Fruit fly (Drosophila melanogaster) whole organism, embryonic: Measurements from ENCODE around the gene Mrtf.

Source experiments
- Aef1 ChIP-seq: fragments of 200-800 bp; sonication (Bioruptor generic); IDR thresholded peaks from 3 replicates; pipeline ENCODE4 v1.3.6; 2022; ENCODE audit warnings: missing biosample characterization, missing genetic modification characterization
- Atf6 ChIP-seq: fragments of 200-800 bp; sonication (Bioruptor generic); IDR thresholded peaks from 2 replicates; pipeline ENCODE4 v1.3.6; 2022; ENCODE audit warnings: missing biosample characterization, missing genetic modification characterization
- Bdp1 ChIP-seq: fragments of 200-800 bp; sonication (Bioruptor generic); optimal IDR thresholded peaks from 3 replicates; lab custom pipeline; 2016; ENCODE audit warnings: missing biosample characterization, missing genetic modification characterization
- Blimp-1 ChIP-seq: fragments of 200-800 bp; sonication (Bioruptor generic); optimal IDR thresholded peaks from 3 replicates; lab custom pipeline; 2018; ENCODE audit warnings: missing biosample characterization, missing genetic modification characterization, mild to moderate bottlenecking, moderate library complexity, missing genetic modification reagents
- Bteb2 ChIP-seq: fragments of 200-800 bp; sonication (Bioruptor generic); optimal IDR thresholded peaks from 2 replicates; lab custom pipeline; 2016; ENCODE audit warnings: missing biosample characterization, missing genetic modification characterization
- CG10431 ChIP-seq: fragments of 200-800 bp; sonication (Bioruptor generic); optimal IDR thresholded peaks from 3 replicates; lab custom pipeline; 2018; ENCODE audit warnings: missing biosample characterization, mild to moderate bottlenecking, missing genetic modification characterization
- CG1233 ChIP-seq: fragments of 200-800 bp; sonication (Bioruptor generic); optimal IDR thresholded peaks from 4 replicates; lab custom pipeline; 2018; ENCODE audit warnings: missing biosample characterization, mild to moderate bottlenecking, missing genetic modification characterization
- CG13123 ChIP-seq: fragments of 200-800 bp; sonication (Bioruptor generic); optimal IDR thresholded peaks from 2 replicates; lab custom pipeline; 2016; ENCODE audit warnings: missing biosample characterization, missing genetic modification characterization
- CG17361 ChIP-seq: fragments of 200-800 bp; sonication (Bioruptor generic); IDR thresholded peaks from 3 replicates; pipeline ENCODE4 v1.3.6; 2022; ENCODE audit warnings: missing biosample characterization, missing genetic modification characterization
- CG1832 ChIP-seq: fragments of 200-800 bp; sonication (Bioruptor generic); optimal IDR thresholded peaks from 2 replicates; lab custom pipeline; 2017; ENCODE audit warnings: missing biosample characterization, mild to moderate bottlenecking, missing genetic modification characterization, inconsistent platforms
- CG3281 ChIP-seq: fragments of 200-800 bp; sonication (Bioruptor generic); optimal IDR thresholded peaks from 3 replicates; lab custom pipeline; 2017; ENCODE audit warnings: missing biosample characterization, mild to moderate bottlenecking, missing genetic modification characterization
- CG4282 ChIP-seq: fragments of 200-800 bp; sonication (Bioruptor generic); optimal IDR thresholded peaks from 2 replicates; lab custom pipeline; 2016; ENCODE audit warnings: missing biosample characterization, missing genetic modification characterization
- CG4328 ChIP-seq: fragments of 200-800 bp; sonication (Bioruptor generic); optimal IDR thresholded peaks from 3 replicates; lab custom pipeline; 2017; ENCODE audit warnings: missing biosample characterization, missing genetic modification reagents, missing genetic modification characterization
- CG6689 ChIP-seq: fragments of 200-800 bp; sonication (Bioruptor generic); IDR thresholded peaks from 2 replicates; pipeline ENCODE4 v1.3.6; 2022; ENCODE audit warnings: missing biosample characterization, missing genetic modification characterization
- CG6765 ChIP-seq: fragments of 200-800 bp; sonication (Bioruptor generic); optimal IDR thresholded peaks from 3 replicates; lab custom pipeline; 2017; ENCODE audit warnings: missing biosample characterization, mild to moderate bottlenecking, missing genetic modification characterization
- CG8388 ChIP-seq: fragments of 200-800 bp; sonication (Bioruptor generic); optimal IDR thresholded peaks from 2 replicates; lab custom pipeline; 2019; ENCODE audit warnings: missing biosample characterization, mild to moderate bottlenecking, missing genetic modification characterization, moderate library complexity
- CG9215 ChIP-seq: fragments of 200-800 bp; sonication (Bioruptor generic); IDR thresholded peaks from 2 replicates; pipeline ENCODE4 v1.3.6; 2022; ENCODE audit warnings: missing biosample characterization, missing genetic modification characterization
- CkIIα-i1 ChIP-seq: fragments of 200-800 bp; sonication (Bioruptor generic); IDR thresholded peaks from 2 replicates; pipeline ENCODE4 v1.3.6; 2022; ENCODE audit warnings: missing biosample characterization, missing genetic modification characterization
- D19B ChIP-seq: fragments of 200-800 bp; sonication (Bioruptor generic); optimal IDR thresholded peaks from 2 replicates; lab custom pipeline; 2017; ENCODE audit warnings: missing biosample characterization, mild to moderate bottlenecking, missing genetic modification characterization
- Drgx ChIP-seq: fragments of 200-800 bp; sonication (Bioruptor generic); IDR thresholded peaks from 2 replicates; pipeline ENCODE4 v1.3.6; 2022; ENCODE audit warnings: missing biosample characterization, missing genetic modification characterization
- Fer1 ChIP-seq: fragments of 200-800 bp; sonication (Bioruptor generic); optimal IDR thresholded peaks from 2 replicates; lab custom pipeline; 2017; ENCODE audit warnings: missing biosample characterization, mild to moderate bottlenecking, missing genetic modification characterization
- Fer3 ChIP-seq: fragments of 200-800 bp; sonication (Bioruptor generic); optimal IDR thresholded peaks from 2 replicates; lab custom pipeline; 2018; ENCODE audit warnings: missing biosample characterization, mild to moderate bottlenecking, missing genetic modification characterization, moderate library complexity
- Gug ChIP-seq: fragments of 200-800 bp; sonication (Bioruptor generic); IDR thresholded peaks from 4 replicates; pipeline ENCODE4 v1.3.6; 2022; ENCODE audit warnings: missing biosample characterization, missing genetic modification characterization
- Hmr ChIP-seq: fragments of 200-800 bp; sonication (Bioruptor generic); optimal IDR thresholded peaks from 3 replicates; lab custom pipeline; 2017; ENCODE audit warnings: mild to moderate bottlenecking, missing biosample characterization, missing genetic modification reagents, missing genetic modification characterization
- Hr3 ChIP-seq: fragments of 200-800 bp; sonication (Bioruptor generic); optimal IDR thresholded peaks from 3 replicates; lab custom pipeline; 2016; ENCODE audit warnings: missing biosample characterization, missing genetic modification characterization
- Oaz ChIP-seq: fragments of 200-800 bp; sonication (Bioruptor generic); IDR thresholded peaks from 2 replicates; pipeline ENCODE4 v1.3.6; 2022; ENCODE audit warnings: missing biosample characterization, missing genetic modification characterization
- Rfx ChIP-seq: fragments of 200-800 bp; sonication (Bioruptor generic); IDR thresholded peaks from 2 replicates; pipeline ENCODE4 v1.3.6; 2022; ENCODE audit warnings: missing biosample characterization, missing genetic modification characterization
- Spps ChIP-seq: fragments of 200-800 bp; sonication (Bioruptor generic); optimal IDR thresholded peaks from 2 replicates; lab custom pipeline; 2018; ENCODE audit warnings: missing biosample characterization, mild to moderate bottlenecking, missing genetic modification characterization
- Stat92E ChIP-seq, 3 experiments: fragments of >200 bp in 2 of 3; fragments of 200-800 bp in 1 of 3; sonication (Bioruptor generic) in 1 of 3; optimal IDR thresholded peaks; 2 replicates each; lab custom pipeline; 2017 to 2019; ENCODE audit warnings: missing biosample characterization in 3 of 3, missing genetic modification characterization in 3 of 3, mild to moderate bottlenecking in 1 of 3, moderate library complexity in 1 of 3
- YL-1 ChIP-seq: fragments of 200-800 bp; sonication (Bioruptor generic); optimal IDR thresholded peaks from 3 replicates; lab custom pipeline; 2017; ENCODE audit warnings: missing biosample characterization, mild to moderate bottlenecking, missing genetic modification characterization
- chinmo ChIP-seq: fragments of 200-800 bp; sonication (Bioruptor generic); IDR thresholded peaks from 4 replicates; pipeline ENCODE4 v1.3.6; 2022; ENCODE audit warnings: missing biosample characterization, missing genetic modification characterization; ENCODE audit not compliant: partially characterized antibody
- crol ChIP-seq: fragments of 200-800 bp; sonication (Bioruptor generic); IDR thresholded peaks from 2 replicates; pipeline ENCODE4 v1.3.6; 2022; ENCODE audit warnings: missing biosample characterization, missing genetic modification characterization
- dm ChIP-seq: fragments of 200-800 bp; sonication (Bioruptor generic); optimal IDR thresholded peaks from 3 replicates; lab custom pipeline; 2016; ENCODE audit warnings: missing biosample characterization, missing genetic modification characterization
- dmrt99B ChIP-seq: fragments of 200-800 bp; sonication (Bioruptor generic); optimal IDR thresholded peaks from 2 replicates; lab custom pipeline; 2018; ENCODE audit warnings: missing biosample characterization, mild to moderate bottlenecking, missing genetic modification characterization, moderate library complexity
- gce ChIP-seq: fragments of 200-800 bp; sonication (Bioruptor generic); IDR thresholded peaks from 3 replicates; pipeline ENCODE4 v1.3.6; 2022; ENCODE audit warnings: missing biosample characterization, missing genetic modification characterization
- grau ChIP-seq: fragments of 200-800 bp; optimal IDR thresholded peaks from 3 replicates; lab custom pipeline; 2019; ENCODE audit warnings: missing biosample characterization, mild to moderate bottlenecking, missing genetic modification characterization, moderate library complexity
- ham ChIP-seq: fragments of 200-800 bp; sonication (Bioruptor generic); IDR thresholded peaks from 2 replicates; pipeline ENCODE4 v1.3.6; 2022; ENCODE audit warnings: missing biosample characterization, missing genetic modification characterization
- inv ChIP-seq: fragments of 200-800 bp; sonication (Bioruptor generic); IDR thresholded peaks from 2 replicates; pipeline ENCODE4 v1.3.6; 2022; ENCODE audit warnings: missing biosample characterization, missing genetic modification characterization; ENCODE audit not compliant: partially characterized antibody
- jumu ChIP-seq: fragments of 200-800 bp; sonication (Bioruptor generic); optimal IDR thresholded peaks from 3 replicates; lab custom pipeline; 2016; ENCODE audit warnings: missing biosample characterization, missing genetic modification characterization
- kay ChIP-seq: fragments of 200-800 bp; sonication (Bioruptor generic); optimal IDR thresholded peaks from 2 replicates; lab custom pipeline; 2016; ENCODE audit warnings: missing biosample characterization, missing genetic modification characterization
- lbe ChIP-seq: fragments of 200-800 bp; sonication (Bioruptor generic); optimal IDR thresholded peaks from 2 replicates; lab custom pipeline; 2016; ENCODE audit warnings: missing biosample characterization, mild to moderate bottlenecking, missing genetic modification characterization
- nerfin-2 ChIP-seq: fragments of 200-800 bp; sonication (Bioruptor generic); IDR thresholded peaks from 2 replicates; pipeline ENCODE4 v1.3.6; 2022; ENCODE audit warnings: missing biosample characterization, missing genetic modification characterization; ENCODE audit not compliant: partially characterized antibody
- nmo ChIP-seq: fragments of 200-800 bp; sonication (Bioruptor generic); optimal IDR thresholded peaks from 2 replicates; lab custom pipeline; 2018; ENCODE audit warnings: missing biosample characterization, mild to moderate bottlenecking, missing genetic modification characterization, moderate library complexity
- sc ChIP-seq, 3 experiments: fragments of >200 bp in 2 of 3; fragments of 200-800 bp in 1 of 3; sonication (Bioruptor generic) in 1 of 3; optimal IDR thresholded peaks; 2 replicates in 2 of 3; 3 replicates in 1 of 3; lab custom pipeline; 2017; ENCODE audit warnings: mild to moderate bottlenecking in 1 of 3, missing biosample characterization in 1 of 3, missing genetic modification characterization in 1 of 3, missing genetic modification reagents in 1 of 3
- sens-2 ChIP-seq: fragments of 200-800 bp; sonication (Bioruptor generic); IDR thresholded peaks from 2 replicates; pipeline ENCODE4 v1.3.6; 2022; ENCODE audit warnings: missing biosample characterization, missing genetic modification characterization
- wek ChIP-seq: fragments of 200-800 bp; sonication (Bioruptor generic); optimal IDR thresholded peaks from 3 replicates; lab custom pipeline; 2018; ENCODE audit warnings: missing biosample characterization, mild to moderate bottlenecking, missing genetic modification characterization, moderate library complexity
- z ChIP-seq: fragments of 200-800 bp; sonication (Bioruptor generic); IDR thresholded peaks from 3 replicates; pipeline ENCODE4 v1.3.6; 2022; ENCODE audit warnings: missing biosample characterization, missing genetic modification characterization
- zen ChIP-seq: fragments of 200-800 bp; sonication (Bioruptor generic); optimal IDR thresholded peaks from 3 replicates; lab custom pipeline; 2018; ENCODE audit warnings: missing biosample characterization, mild to moderate bottlenecking, missing genetic modification characterization, moderate library complexity

The Mrtf gene

DNA sequence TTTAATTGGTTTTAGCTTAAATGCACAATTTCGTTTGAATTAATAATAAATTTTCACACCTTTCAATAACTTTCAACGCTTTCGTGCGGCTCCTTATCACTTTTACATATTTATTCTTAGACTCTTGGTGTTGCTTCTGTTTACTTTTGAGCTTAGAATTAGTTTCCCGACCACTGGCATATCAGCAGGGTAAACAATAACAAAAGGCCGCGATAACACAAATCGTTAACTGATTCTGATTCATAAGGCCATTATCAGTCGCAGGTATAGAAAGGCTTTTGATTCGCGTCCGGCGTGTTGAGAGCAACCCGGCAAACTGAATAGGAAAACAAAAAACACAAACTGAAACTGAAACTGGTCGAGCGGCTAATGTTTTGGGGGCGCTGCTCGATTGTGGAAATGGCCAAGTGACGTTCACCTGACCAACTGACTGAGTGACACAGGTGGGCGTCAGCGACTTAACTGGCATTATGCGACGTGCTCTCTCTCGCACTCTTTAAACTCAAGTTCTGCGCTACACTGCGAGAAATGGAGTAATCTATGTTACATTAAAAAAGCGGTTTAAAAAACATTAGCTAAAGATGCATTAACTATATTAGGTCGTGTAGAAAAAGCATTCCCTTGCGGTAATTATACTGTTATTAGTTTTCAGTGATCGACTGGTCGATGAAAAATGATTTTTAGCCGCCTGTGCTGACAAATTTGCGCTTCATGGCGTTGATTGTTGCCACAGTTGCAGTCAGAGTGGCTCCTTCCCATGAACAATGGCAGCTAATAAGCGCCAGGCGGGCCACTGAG, 31.8 kb downstream of the Mrtf start (continued):
- no peak for TF ChIP-seq CG9215
- TF ChIP-seq Stat92E (GFP tag; optimal IDR thresholded peaks at IDR 0.05; lab: Kevin White, UChicago), result no peak
- no peak for TF ChIP-seq grau (tag; lab: Kevin White, UChicago)
- TF ChIP-seq sc (optimal IDR thresholded peaks at IDR 0.05; lab: Kevin White, UChicago), result no peak
- TF ChIP-seq sc (GFP tag; optimal IDR thresholded peaks at IDR 0.05; lab: Kevin White, UChicago), result no peak
- no peak for TF ChIP-seq Bteb2
- TF ChIP-seq zen (tag; lab: Kevin White, UChicago), result no peak
- TF ChIP-seq Fer1, result peak; percentile 10
- peak; percentile 21 for TF ChIP-seq nmo (GFP tag; lab: Kevin White, UChicago)
- no peak for TF ChIP-seq nerfin-2 (GFP tag; lab: Robert Waterston, UW)
- TF ChIP-seq CG8388 (GFP tag; lab: Kevin White, UChicago), result no peak
- no peak for TF ChIP-seq CG17361 (GFP tag; lab: Robert Waterston, UW)
- TF ChIP-seq CG3281, result peak; percentile 11
- peak; percentile 46 for TF ChIP-seq Blimp-1 (GFP tag; lab: Kevin White, UChicago)
- no peak for TF ChIP-seq z (GFP tag; lab: Robert Waterston, UW)
- peak; percentile 10; the same call in 1 of the 2 replicates for TF ChIP-seq Rfx (GFP tag; lab: Robert Waterston, UW)
- TF ChIP-seq chinmo (GFP tag; lab: Robert Waterston, UW), result peak; percentile 48; the same call in 1 of the 4 replicates
- no peak for TF ChIP-seq CG4282
- TF ChIP-seq Hr3, result no peak
- TF ChIP-seq gce, result 0 out of 3 replicates have a peak, but pooled peaks have one; percentile 41
- TF ChIP-seq CG1832 (GFP tag; lab: Kevin White, UChicago), result no peak
- TF ChIP-seq CG1233 (GFP tag; lab: Kevin White, UChicago), result peak; percentile 14

DNA sequence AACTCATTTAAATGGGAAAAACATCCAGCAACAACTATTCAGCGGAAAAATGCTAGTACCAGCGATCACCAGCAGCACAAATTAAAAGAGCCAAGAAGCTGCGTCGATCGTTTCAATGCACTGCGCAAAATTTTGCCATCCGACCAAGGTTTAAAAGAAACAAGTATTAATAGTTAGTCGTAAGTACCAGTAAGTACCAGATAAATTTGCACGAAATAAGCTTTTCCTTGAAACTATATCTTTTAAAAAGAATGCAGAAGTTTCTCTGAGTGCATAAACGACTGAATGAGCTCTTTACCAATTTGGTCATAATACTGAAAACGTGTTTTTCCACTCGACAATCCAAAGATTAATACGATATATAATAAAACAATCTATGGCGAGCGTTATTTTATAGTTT, 33.1 kb downstream of the Mrtf start:
- TF ChIP-seq CG10431 (GFP tag; lab: Kevin White, UChicago) (no peak), Hmr (peak; percentile 66), lbe (GFP tag; lab: Kevin White, UChicago) (no peak), Spps (no peak), Stat92E (GFP tag; optimal IDR thresholded peaks at IDR 0.05; lab: Kevin White, UChicago) (no peak), Drgx (GFP tag; lab: Robert Waterston, UW) (peak; percentile 84), Atf6 (GFP tag; lab: Robert Waterston, UW) (peak; percentile 85), CG3281 (peak; percentile 73), inv (GFP tag; lab: Robert Waterston, UW) (no peak), Fer3 (peak; percentile 46), CG4328 (no peak), CG6765 (GFP tag; lab: Kevin White, UChicago) (no peak), crol (GFP tag; lab: Robert Waterston, UW) (no peak), CG13123 (GFP tag; lab: Kevin White, UChicago) (no peak), Gug (peak; percentile 38; the same call in 2 of the 4 replicates), Rfx (GFP tag; lab: Robert Waterston, UW) (peak; percentile 92), Oaz (GFP tag; lab: Robert Waterston, UW) (peak; percentile 53), Bdp1 (GFP tag; lab: Kevin White, UChicago) (peak; percentile 27), dmrt99B (tag; lab: Kevin White, UChicago) (peak; percentile 34), ham (GFP tag; lab: Robert Waterston, UW) (no peak), kay (GFP tag; lab: Kevin White, UChicago) (no peak), D19B (GFP tag; lab: Kevin White, UChicago) (peak; percentile 15), CG6689 (GFP tag; lab: Robert Waterston, UW) (peak; percentile 68), Aef1 (GFP tag; lab: Robert Waterston, UW) (peak; percentile 80), jumu (GFP tag; lab: Kevin White, UChicago) (peak; percentile 42), wek (GFP tag; lab: Kevin White, UChicago) (no peak), YL-1 (GFP tag; lab: Kevin White, UChicago) (no peak), sens-2 (no peak), CkIIα-i1 (GFP tag; lab: Robert Waterston, UW) (no peak), dm (GFP tag; lab: Kevin White, UChicago) (no peak)
